Fruit fly (Drosophila melanogaster) whole organism, pupa: ENCODE results near the gene TwdlZ.

Experiments used
- CG10348 ChIP-seq: fragments of 200-800 bp; sonication (Bioruptor generic); IDR thresholded peaks from 2 replicates; pipeline ENCODE4 v1.3.6; 2022; ENCODE audit warnings: missing biosample characterization, missing genetic modification characterization
- CG12605 ChIP-seq: fragments of 200-800 bp; sonication (Bioruptor generic); IDR thresholded peaks from 2 replicates; pipeline ENCODE4 v1.3.6; 2022; ENCODE audit warnings: missing biosample characterization, missing genetic modification characterization
- CG13204 ChIP-seq: fragments of 200-800 bp; sonication (Bioruptor generic); optimal IDR thresholded peaks from 2 replicates; lab custom pipeline; 2018; ENCODE audit warnings: missing biosample characterization, mild to moderate bottlenecking, missing genetic modification characterization, moderate library complexity
- CG14655 ChIP-seq: fragments of 200-800 bp; sonication (Bioruptor generic); optimal IDR thresholded peaks from 3 replicates; lab custom pipeline; 2017; ENCODE audit warnings: mild to moderate bottlenecking, missing biosample characterization, missing genetic modification reagents, missing genetic modification characterization
- CG15710 ChIP-seq: fragments of 200-800 bp; sonication (Bioruptor generic); optimal IDR thresholded peaks from 2 replicates; lab custom pipeline; 2018; ENCODE audit warnings: missing biosample characterization, mild to moderate bottlenecking, missing genetic modification characterization, moderate library complexity
- CG17806 ChIP-seq: fragments of 200-800 bp; sonication (Bioruptor generic); optimal IDR thresholded peaks from 2 replicates; lab custom pipeline; 2018; ENCODE audit warnings: missing biosample characterization, mild to moderate bottlenecking, missing genetic modification characterization, moderate library complexity
- CG32121 ChIP-seq: fragments of 200-800 bp; sonication (Bioruptor generic); IDR thresholded peaks from 2 replicates; pipeline ENCODE4 v1.3.6; 2022; ENCODE audit warnings: missing biosample characterization, missing genetic modification characterization
- CG34367 ChIP-seq: fragments of 200-800 bp; sonication (Bioruptor generic); optimal IDR thresholded peaks from 2 replicates; lab custom pipeline; 2018; ENCODE audit warnings: missing biosample characterization, mild to moderate bottlenecking, missing genetic modification characterization
- CG4496 ChIP-seq: fragments of 200-800 bp; sonication (Bioruptor generic); IDR thresholded peaks from 3 replicates; pipeline ENCODE4 v1.3.6; 2022; ENCODE audit warnings: missing biosample characterization, missing genetic modification characterization
- CG8159 ChIP-seq: fragments of 200-800 bp; sonication (Bioruptor generic); optimal IDR thresholded peaks from 3 replicates; lab custom pipeline; 2018; ENCODE audit warnings: missing biosample characterization, mild to moderate bottlenecking, missing genetic modification characterization, moderate library complexity
- CG8301 ChIP-seq: fragments of 200-800 bp; sonication (Bioruptor generic); optimal IDR thresholded peaks from 2 replicates; lab custom pipeline; 2018; ENCODE audit warnings: missing biosample characterization, mild to moderate bottlenecking, missing genetic modification characterization
- CG9948 ChIP-seq: fragments of 200-800 bp; sonication (Bioruptor generic); optimal IDR thresholded peaks from 2 replicates; lab custom pipeline; 2018; ENCODE audit warnings: missing biosample characterization, mild to moderate bottlenecking, missing genetic modification characterization, moderate library complexity
- D1 ChIP-seq: fragments of 200-800 bp; sonication (Bioruptor generic); optimal IDR thresholded peaks from 2 replicates; lab custom pipeline; 2018; ENCODE audit warnings: missing biosample characterization, mild to moderate bottlenecking, missing genetic modification characterization, moderate library complexity
- EcR ChIP-seq: fragments of 200-800 bp; sonication (Bioruptor generic); optimal IDR thresholded peaks from 3 replicates; lab custom pipeline; 2019; ENCODE audit warnings: missing biosample characterization, missing genetic modification characterization, mild to moderate bottlenecking, moderate library complexity, missing genetic modification reagents
- Ets98B ChIP-seq: fragments of 200-800 bp; sonication (Bioruptor generic); IDR thresholded peaks from 2 replicates; pipeline ENCODE4 v1.3.6; 2022; ENCODE audit warnings: missing biosample characterization, missing genetic modification characterization
- Pif1A ChIP-seq: fragments of 200-800 bp; sonication (Bioruptor generic); optimal IDR thresholded peaks from 3 replicates; lab custom pipeline; 2016; ENCODE audit warnings: missing biosample characterization, missing genetic modification characterization
- Pif1B ChIP-seq: fragments of 200-800 bp; sonication (Bioruptor generic); optimal IDR thresholded peaks from 3 replicates; lab custom pipeline; 2016; ENCODE audit warnings: missing biosample characterization, missing genetic modification characterization
- Snoo ChIP-seq: fragments of 200-800 bp; sonication (Bioruptor generic); optimal IDR thresholded peaks from 3 replicates; lab custom pipeline; 2017; ENCODE audit warnings: missing biosample characterization, mild to moderate bottlenecking, missing genetic modification characterization, inconsistent platforms
- fd96Ca ChIP-seq: fragments of 200-800 bp; sonication (Bioruptor generic); IDR thresholded peaks from 3 replicates; pipeline ENCODE4 v1.3.6; 2022; ENCODE audit warnings: missing biosample characterization, missing genetic modification characterization
- gl ChIP-seq: fragments of 200-800 bp; sonication (Bioruptor generic); optimal IDR thresholded peaks from 2 replicates; lab custom pipeline; 2018; ENCODE audit warnings: missing biosample characterization, mild to moderate bottlenecking, missing genetic modification characterization
- rn ChIP-seq: fragments of 200-800 bp; sonication (Bioruptor generic); IDR thresholded peaks from 2 replicates; pipeline ENCODE4 v1.3.6; 2022; ENCODE audit warnings: missing biosample characterization, missing genetic modification characterization

Gene TwdlZ

DNA sequence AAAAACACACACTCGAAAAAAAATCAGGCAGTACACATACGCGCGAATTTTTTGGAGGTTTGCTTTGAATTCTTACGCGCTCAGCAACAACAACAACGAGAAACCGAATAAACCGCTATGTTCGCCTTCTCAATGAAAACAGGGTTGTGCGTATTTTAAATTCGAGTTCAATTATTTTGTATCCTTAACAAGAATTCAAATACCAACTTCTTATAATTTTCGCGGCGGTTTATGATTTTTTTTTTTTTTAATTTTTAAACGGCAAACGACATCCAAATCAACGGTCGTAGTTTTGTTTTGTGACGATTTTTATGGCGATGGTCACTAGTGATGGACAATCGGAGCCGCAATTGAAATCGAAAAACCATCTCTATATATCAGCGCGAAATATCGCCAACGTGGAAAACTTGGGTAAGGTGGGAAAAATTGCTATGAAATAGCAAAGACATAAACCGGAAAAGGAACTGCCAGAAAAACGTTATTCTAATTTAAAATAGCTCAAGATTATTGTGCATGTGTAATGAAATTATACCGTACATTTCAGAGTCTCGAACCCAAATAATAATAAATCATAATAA, 13.7 kb downstream of the TwdlZ start, which contains the start of gene goe:
Gene goe, minus strand, starts transcription at position 332 of the 578 bp plus-strand sequence.
- TF ChIP-seq CG4496 (GFP tag; lab: Robert Waterston, UW) (peak; percentile 80), Ets98B (GFP tag; lab: Robert Waterston, UW) (peak; percentile 23; the same call in 1 of the 2 replicates), CG34367 (tag; lab: Kevin White, UChicago) (peak; percentile 39), CG8301 (tag; lab: Kevin White, UChicago) (no peak), CG32121 (GFP tag; lab: Robert Waterston, UW) (no peak), fd96Ca (GFP tag; lab: Robert Waterston, UW) (peak; percentile 31; the same call in 1 of the 3 replicates), CG15710 (peak; percentile 27), CG9948 (tag; lab: Kevin White, UChicago) (no peak), CG8159 (no peak), Pif1A (no peak), Pif1B (GFP tag; lab: Kevin White, UChicago) (no peak), CG17806 (tag; lab: Kevin White, UChicago) (no peak), Snoo (tag; lab: Kevin White, UChicago) (peak; percentile 63), EcR (no peak), CG12605 (GFP tag; lab: Robert Waterston, UW) (no peak), CG14655 (GFP tag; lab: Kevin White, UChicago) (no peak), D1 (tag; lab: Kevin White, UChicago) (no peak)

DNA sequence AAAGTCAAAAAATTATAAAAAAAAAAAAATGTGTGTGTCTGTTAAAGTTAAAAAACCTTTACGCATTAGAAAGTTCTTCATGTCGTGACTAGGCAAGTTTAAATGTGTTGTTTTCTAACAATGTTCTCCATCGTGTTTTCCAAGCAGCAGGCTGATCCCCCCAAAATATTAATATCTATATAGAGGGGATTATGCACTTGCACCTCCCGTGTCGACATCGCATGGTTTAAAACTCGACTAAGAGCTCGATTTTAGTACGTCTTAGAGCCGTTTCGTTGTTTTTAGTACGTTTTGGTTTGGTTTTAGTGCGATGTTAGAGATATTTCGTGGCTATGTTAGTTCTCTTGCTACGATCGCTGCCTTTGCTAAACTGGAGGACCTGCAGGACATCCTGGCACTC, 15.1 kb downstream of the TwdlZ start:
- no peak for TF ChIP-seq CG12605 (GFP tag; lab: Robert Waterston, UW)
- no peak for TF ChIP-seq CG13204 (GFP tag; lab: Kevin White, UChicago)
- TF ChIP-seq CG9948 (tag; lab: Kevin White, UChicago): no peak
- TF ChIP-seq CG17806 (tag; lab: Kevin White, UChicago): no peak
- TF ChIP-seq EcR: no peak
- TF ChIP-seq Ets98B (GFP tag; lab: Robert Waterston, UW): no peak
- no peak for TF ChIP-seq D1 (tag; lab: Kevin White, UChicago)
- TF ChIP-seq fd96Ca (GFP tag; lab: Robert Waterston, UW): no peak

DNA sequence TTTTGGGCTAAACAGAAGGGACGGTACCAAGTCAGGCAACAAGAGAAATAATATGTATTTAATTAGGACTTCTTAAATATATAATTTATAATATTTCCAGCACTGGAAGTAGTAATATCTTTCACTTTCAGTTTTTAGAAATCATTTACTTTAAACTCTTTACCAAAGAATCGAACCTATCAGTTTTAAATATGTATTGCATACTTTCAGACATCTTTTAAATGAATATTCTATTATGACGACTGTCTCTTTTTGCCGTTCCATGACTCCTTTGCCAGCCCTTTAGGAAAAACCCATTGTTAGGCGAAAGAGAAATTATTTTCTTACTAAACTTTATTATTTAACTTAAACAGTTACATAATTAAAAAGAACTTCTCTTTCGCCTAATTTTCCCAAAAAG, 19.7 kb downstream of the TwdlZ start:
- TF ChIP-seq D1 (tag; lab: Kevin White, UChicago) (no peak), Snoo (tag; lab: Kevin White, UChicago) (no peak), CG8301 (tag; lab: Kevin White, UChicago) (no peak), Ets98B (GFP tag; lab: Robert Waterston, UW) (no peak), CG15710 (no peak), CG34367 (tag; lab: Kevin White, UChicago) (no peak), Pif1B (GFP tag; lab: Kevin White, UChicago) (no peak), CG17806 (tag; lab: Kevin White, UChicago) (no peak), EcR (no peak), CG12605 (GFP tag; lab: Robert Waterston, UW) (no peak), gl (tag; lab: Kevin White, UChicago) (no peak), CG10348 (GFP tag; lab: Robert Waterston, UW) (no peak), CG9948 (tag; lab: Kevin White, UChicago) (no peak), fd96Ca (GFP tag; lab: Robert Waterston, UW) (no peak), CG32121 (GFP tag; lab: Robert Waterston, UW) (no peak)

DNA sequence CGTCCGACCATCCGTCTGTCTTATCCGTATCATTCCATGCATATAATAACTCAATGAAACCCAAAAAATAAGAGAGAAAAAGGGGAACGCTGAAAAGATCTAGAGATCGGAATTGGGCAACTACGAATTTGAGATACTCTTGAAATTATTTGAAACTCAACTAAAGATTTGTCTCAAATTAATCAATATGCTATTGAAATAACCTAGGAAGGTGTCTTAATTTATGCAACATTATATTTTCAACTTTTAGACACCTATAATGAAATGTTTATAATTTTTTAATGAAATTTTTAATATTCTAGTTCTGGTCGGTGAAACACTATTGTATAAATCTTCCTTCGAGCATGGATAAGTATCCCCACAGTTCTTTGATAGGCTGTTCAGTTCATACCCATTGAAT, 22.6 kb downstream of the TwdlZ start:
- no peak for TF ChIP-seq CG17806 (tag; lab: Kevin White, UChicago)
- TF ChIP-seq CG8159: peak; percentile 18

DNA sequence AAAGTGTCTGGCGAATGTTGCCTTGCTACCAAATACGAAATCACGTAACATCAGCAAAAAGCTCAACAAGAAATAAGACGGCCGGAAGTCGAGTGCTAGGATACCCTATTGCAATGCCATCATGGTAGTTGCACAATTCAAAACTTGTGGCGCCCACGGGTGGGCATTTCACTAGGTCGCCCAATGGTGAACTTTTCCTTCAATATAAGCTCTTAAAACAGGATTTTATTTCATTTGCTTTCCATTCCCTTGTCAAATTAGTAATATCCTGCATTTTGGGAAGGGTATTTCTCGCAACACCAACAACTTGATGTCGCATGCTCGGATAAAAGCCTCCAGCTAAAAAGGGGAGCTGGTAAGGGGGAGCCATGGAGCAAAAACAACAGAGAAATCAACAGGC, 23.6 kb downstream of the TwdlZ start:
- TF ChIP-seq CG32121 (GFP tag; lab: Robert Waterston, UW): peak; percentile 48; the same call in 1 of the 2 replicates
- peak; percentile 67 for TF ChIP-seq rn
- no peak for TF ChIP-seq CG10348 (GFP tag; lab: Robert Waterston, UW)
- TF ChIP-seq CG34367 (tag; lab: Kevin White, UChicago): peak; percentile 30
- TF ChIP-seq CG4496 (GFP tag; lab: Robert Waterston, UW): peak; percentile 82
- peak; percentile 54 for TF ChIP-seq CG14655 (GFP tag; lab: Kevin White, UChicago)
- TF ChIP-seq fd96Ca (GFP tag; lab: Robert Waterston, UW): peak; percentile 81
- TF ChIP-seq CG13204 (GFP tag; lab: Kevin White, UChicago): no peak
- peak; percentile 65 for TF ChIP-seq CG9948 (tag; lab: Kevin White, UChicago)
- peak; percentile 61 for TF ChIP-seq Snoo (tag; lab: Kevin White, UChicago)
- peak; percentile 55 for TF ChIP-seq Pif1B (GFP tag; lab: Kevin White, UChicago)
- TF ChIP-seq CG12605 (GFP tag; lab: Robert Waterston, UW): no peak
- no peak for TF ChIP-seq D1 (tag; lab: Kevin White, UChicago)
- peak; percentile 51 for TF ChIP-seq Ets98B (GFP tag; lab: Robert Waterston, UW)
- peak; percentile 45 for TF ChIP-seq CG15710
- TF ChIP-seq gl (tag; lab: Kevin White, UChicago): no peak
- no peak for TF ChIP-seq EcR
- TF ChIP-seq CG17806 (tag; lab: Kevin White, UChicago): peak; percentile 43
- peak; percentile 46 for TF ChIP-seq CG8301 (tag; lab: Kevin White, UChicago)
- TF ChIP-seq Pif1A: peak; percentile 63
- TF ChIP-seq CG8159: peak; percentile 56

DNA sequence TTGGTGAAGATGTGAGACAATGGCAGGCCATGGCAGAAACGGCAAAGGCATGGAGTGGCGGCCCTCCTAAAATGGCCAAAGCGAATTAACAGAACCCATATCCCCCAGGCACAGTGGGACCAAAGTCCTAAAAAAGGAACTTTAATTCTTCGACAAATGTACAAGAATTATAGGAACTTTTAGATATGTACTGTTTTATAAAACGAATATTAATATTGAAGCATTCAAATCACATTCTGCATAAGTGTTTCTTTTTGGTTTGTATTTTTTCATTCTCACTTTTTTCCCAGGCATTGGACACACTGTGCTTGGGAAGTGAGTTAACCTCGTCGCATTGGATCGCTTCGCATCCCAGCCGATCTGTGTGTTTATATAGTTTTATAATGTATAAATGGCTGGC, 27.0 kb downstream of the TwdlZ start:
- TF ChIP-seq CG32121 (GFP tag; lab: Robert Waterston, UW) (no peak), CG9948 (tag; lab: Kevin White, UChicago) (peak; percentile 28), Pif1B (GFP tag; lab: Kevin White, UChicago) (peak; percentile 52), CG14655 (GFP tag; lab: Kevin White, UChicago) (peak; percentile 55), CG34367 (tag; lab: Kevin White, UChicago) (peak; percentile 16), D1 (tag; lab: Kevin White, UChicago) (no peak), CG15710 (peak; percentile 30), Snoo (tag; lab: Kevin White, UChicago) (no peak), EcR (no peak), CG8301 (tag; lab: Kevin White, UChicago) (peak; percentile 24), CG13204 (GFP tag; lab: Kevin White, UChicago) (no peak), CG8159 (peak; percentile 38), gl (tag; lab: Kevin White, UChicago) (no peak), CG12605 (GFP tag; lab: Robert Waterston, UW) (no peak), fd96Ca (GFP tag; lab: Robert Waterston, UW) (no peak), CG17806 (tag; lab: Kevin White, UChicago) (peak; percentile 42), CG4496 (GFP tag; lab: Robert Waterston, UW) (0 out of 3 replicates have a peak, but pooled peaks have one; percentile 41), rn (no peak), Ets98B (GFP tag; lab: Robert Waterston, UW) (no peak), CG10348 (GFP tag; lab: Robert Waterston, UW) (no peak), Pif1A (peak; percentile 44)
